Fruit fly (Drosophila melanogaster) whole organism: ENCODE data around the gene Cad89D.

Source experiments
- CG8478 ChIP-seq: fragments of >200 bp; optimal IDR thresholded peaks from 2 replicates; lab custom pipeline; 2018; ENCODE audit warnings: inconsistent platforms
- Dll ChIP-seq: fragments of >200 bp; optimal IDR thresholded peaks from 2 replicates; lab custom pipeline; 2017
- EcR ChIP-seq, 2 experiments: fragments of >200 bp; optimal IDR thresholded peaks; 2 replicates each; lab custom pipeline; 2017; ENCODE audit warnings: missing biosample characterization in 2 of 2, missing genetic modification characterization in 2 of 2, missing genetic modification reagents in 2 of 2
- pan ChIP-seq: fragments of >200 bp; optimal IDR thresholded peaks from 2 replicates; lab custom pipeline; 2017
- psq ChIP-seq: fragments of >200 bp; optimal IDR thresholded peaks from 2 replicates; lab custom pipeline; 2017
- usp ChIP-seq: fragments of >200 bp; optimal IDR thresholded peaks from 2 replicates; lab custom pipeline; 2017; ENCODE audit warnings: missing biosample characterization, missing genetic modification characterization, mixed read lengths

Gene Cad89D

dm6 chr3R:16524593-16525111 lies 29.4 kb upstream of the Cad89D start:
- TF ChIP-seq psq (lab: Kevin White, UChicago) (no peak), pan (no peak), EcR (GFP tag; optimal IDR thresholded peaks at IDR 0.05; lab: Kevin White, UChicago) (no peak), Dll (lab: Kevin White, UChicago) (no peak)

- TF ChIP-seq psq (lab: Kevin White, UChicago) (no peak), CG8478 (no peak), usp (GFP tag; lab: Kevin White, UChicago) (no peak), pan (no peak), EcR (GFP tag; optimal IDR thresholded peaks at IDR 0.05; lab: Kevin White, UChicago) (no peak), Dll (lab: Kevin White, UChicago) (no peak)
These were observed 29.0 kb upstream of the Cad89D start for dm6 chr3R:16524178-16524577.

dm6 chr3R:16523395-16523794 lies 28.2 kb upstream of the Cad89D start:
- TF ChIP-seq EcR (GFP tag; optimal IDR thresholded peaks at IDR 0.05; lab: Kevin White, UChicago), result no peak
- TF ChIP-seq CG8478, result no peak
- TF ChIP-seq psq (lab: Kevin White, UChicago), result no peak
- no peak for TF ChIP-seq pan

- no peak for TF ChIP-seq pan
- TF ChIP-seq psq (lab: Kevin White, UChicago), result no peak
- TF ChIP-seq Dll (lab: Kevin White, UChicago), result no peak
- TF ChIP-seq usp (GFP tag; lab: Kevin White, UChicago), result no peak
- TF ChIP-seq EcR (GFP tag; optimal IDR thresholded peaks at IDR 0.05; lab: Kevin White, UChicago), result no peak
- TF ChIP-seq CG8478, result no peak
These were observed 23.0 kb upstream of the Cad89D start for dm6 chr3R:16518150-16518662.

- TF ChIP-seq usp (GFP tag; lab: Kevin White, UChicago) (no peak), CG8478 (no peak), psq (lab: Kevin White, UChicago) (no peak), Dll (lab: Kevin White, UChicago) (no peak)
These were observed 14.9 kb upstream of the Cad89D start for dm6 chr3R:16510128-16510527.

- TF ChIP-seq usp (GFP tag; lab: Kevin White, UChicago), result no peak
- no peak for TF ChIP-seq pan
- TF ChIP-seq EcR (GFP tag; optimal IDR thresholded peaks at IDR 0.05; lab: Kevin White, UChicago), result no peak
- TF ChIP-seq psq (lab: Kevin White, UChicago), result no peak
- no peak for TF ChIP-seq CG8478
- no peak for TF ChIP-seq Dll (lab: Kevin White, UChicago)
These were observed 12.5 kb upstream of the Cad89D start for dm6 chr3R:16507706-16508105.

- TF ChIP-seq CG8478 (no peak), psq (lab: Kevin White, UChicago) (no peak), EcR (GFP tag; optimal IDR thresholded peaks at IDR 0.05; lab: Kevin White, UChicago) (no peak)
These were observed 9.3 kb upstream of the Cad89D start for dm6 chr3R:16504541-16504940.

- TF ChIP-seq EcR (GFP tag; optimal IDR thresholded peaks at IDR 0.05; lab: Kevin White, UChicago) (no peak), pan (no peak), psq (lab: Kevin White, UChicago) (no peak), CG8478 (no peak), usp (GFP tag; lab: Kevin White, UChicago) (no peak)
These were observed 7.5 kb upstream of the Cad89D start, which contains the start of gene CG42342 for dm6 chr3R:16502595-16503305. CG42342 (plus strand) TSS chr3R:16502770.

dm6 chr3R:16500919-16501851 lies 6.0 kb upstream of the Cad89D start, which contains the start of gene Decay:
Decay (minus strand) TSS chr3R:16501050.
- TF ChIP-seq CG8478, result no peak
- TF ChIP-seq usp (GFP tag; lab: Kevin White, UChicago), result no peak
- no peak for TF ChIP-seq pan
- no peak for TF ChIP-seq psq (lab: Kevin White, UChicago)
- no peak for TF ChIP-seq Dll (lab: Kevin White, UChicago)
- no peak for TF ChIP-seq EcR (GFP tag; optimal IDR thresholded peaks at IDR 0.05; lab: Kevin White, UChicago)

- no peak for TF ChIP-seq CG8478
- TF ChIP-seq Dll (lab: Kevin White, UChicago), result no peak
- TF ChIP-seq pan, result no peak
- TF ChIP-seq EcR (GFP tag; optimal IDR thresholded peaks at IDR 0.05; lab: Kevin White, UChicago), result no peak
- no peak for TF ChIP-seq psq (lab: Kevin White, UChicago)
- TF ChIP-seq usp (GFP tag; lab: Kevin White, UChicago), result no peak
These were observed 3.6 kb upstream of the Cad89D start, which contains the start of gene Gr89a for dm6 chr3R:16498859-16499258. Gr89a (minus strand) TSS chr3R:16498959.

dm6 chr3R:16497379-16497778 lies 2.2 kb upstream of the Cad89D start:
- TF ChIP-seq usp (GFP tag; lab: Kevin White, UChicago), result no peak

dm6 chr3R:16496209-16496608 lies 987 bp upstream of the Cad89D start:
- TF ChIP-seq EcR (GFP tag; optimal IDR thresholded peaks at IDR 0.05; lab: Kevin White, UChicago), result no peak
- no peak for TF ChIP-seq CG8478
- TF ChIP-seq usp (GFP tag; lab: Kevin White, UChicago), result no peak
- TF ChIP-seq pan, result no peak
- no peak for TF ChIP-seq psq (lab: Kevin White, UChicago)
- no peak for TF ChIP-seq Dll (lab: Kevin White, UChicago)
